Worm (Caenorhabditis elegans) whole organism, L4 larva: Measurements from ENCODE around the gene F19G12.8.
"Not testable (repeated sequence)": the region's sequence is repeated elsewhere in the genome, so short reads cannot be mapped to it uniquely, and the experiment has no call there.

Experiments
- R02D3.7 ChIP-seq: fragments of 150-350 bp; sonication (generic microtip); optimal IDR thresholded peaks from 3 replicates; lab custom pipeline; 2014; ENCODE audit warnings: missing biosample characterization, missing genetic modification characterization
- T26A8.4 ChIP-seq: fragments of 200-800 bp; sonication (Bioruptor generic); IDR thresholded peaks from 2 replicates; pipeline ENCODE4 v1.3.6; 2022; ENCODE audit warnings: missing genetic modification characterization, missing compliant biosample characterization
- ZK337.2 ChIP-seq: fragments of 200-800 bp; sonication (Bioruptor generic); IDR thresholded peaks from 2 replicates; pipeline ENCODE4 v1.3.6; 2022; ENCODE audit warnings: missing genetic modification reagents, missing genetic modification characterization, missing compliant biosample characterization
- aha-1 ChIP-seq: fragments of 150-350 bp; peaks from one replicate; lab custom pipeline; 2014; ENCODE audit warnings: missing biosample characterization, missing genetic modification characterization
- ama-1 ChIP-seq: fragments of 150-350 bp; optimal IDR thresholded peaks from 2 replicates; lab custom pipeline; 2014; ENCODE audit warnings: inconsistent platforms, mixed read lengths
- attf-4 ChIP-seq: sonication (generic microtip); optimal IDR thresholded peaks from 3 replicates; lab custom pipeline; 2017; ENCODE audit warnings: missing biosample characterization, missing genetic modification characterization
- ceh-32 ChIP-seq: sonication (generic microtip); optimal IDR thresholded peaks from 2 replicates; lab custom pipeline; 2016; ENCODE audit warnings: mild to moderate bottlenecking, missing genetic modification characterization, missing compliant biosample characterization; ENCODE audit not compliant: poor library complexity
- ceh-62 ChIP-seq: sonication (generic microtip); optimal IDR thresholded peaks from 2 replicates; lab custom pipeline; 2017; ENCODE audit warnings: missing biosample characterization, missing genetic modification characterization
- ctbp-1 ChIP-seq: fragments of 200-800 bp; sonication (Bioruptor generic); IDR thresholded peaks from 2 replicates; pipeline ENCODE4 v1.3.6; 2022; ENCODE audit warnings: missing genetic modification reagents, missing genetic modification characterization, missing compliant biosample characterization
- daf-12 ChIP-seq: fragments of 150-350 bp; optimal IDR thresholded peaks from 2 replicates; lab custom pipeline; 2014; ENCODE audit warnings: missing biosample characterization, missing genetic modification reagents, missing genetic modification characterization
- daf-16 ChIP-seq, 3 experiments: sonication (generic microtip); optimal IDR thresholded peaks; 2 replicates each; lab custom pipeline; 2016 to 2017; ENCODE audit warnings: missing genetic modification characterization in 3 of 3, missing genetic modification reagents in 3 of 3, mild to moderate bottlenecking in 2 of 3, missing compliant biosample characterization in 2 of 3, missing biosample characterization in 1 of 3, moderate library complexity in 1 of 3
- dmd-6 ChIP-seq: fragments of 200-800 bp; sonication (Bioruptor generic); IDR thresholded peaks from 2 replicates; pipeline ENCODE4 v1.3.6; 2022; ENCODE audit warnings: missing genetic modification reagents, missing genetic modification characterization, missing compliant biosample characterization
- dve-1 ChIP-seq: sonication (generic microtip); optimal IDR thresholded peaks from 2 replicates; lab custom pipeline; 2017; ENCODE audit warnings: antibody characterized with exemption, mild to moderate bottlenecking, missing genetic modification characterization, missing compliant biosample characterization; ENCODE audit not compliant: insufficient read depth
- hif-1 ChIP-seq, 2 experiments: sonication (generic microtip); optimal IDR thresholded peaks; 2 replicates each; lab custom pipeline; 2016 to 2017; ENCODE audit warnings: missing compliant biosample characterization in 2 of 2, missing genetic modification characterization in 2 of 2, missing genetic modification reagents in 2 of 2, missing genotype in 2 of 2, mild to moderate bottlenecking in 1 of 2
- hlh-11 ChIP-seq: fragments of 200-800 bp; sonication (Bioruptor generic); optimal IDR thresholded peaks from 2 replicates; lab custom pipeline; 2018; ENCODE audit warnings: mild to moderate bottlenecking, missing genetic modification characterization, missing compliant biosample characterization
- hlh-30 ChIP-seq: sonication (generic microtip); optimal IDR thresholded peaks from 2 replicates; lab custom pipeline; 2017; ENCODE audit warnings: antibody characterized with exemption, mild to moderate bottlenecking, missing genetic modification characterization, missing compliant biosample characterization; ENCODE audit not compliant: insufficient read depth
- hmg-1.1 ChIP-seq: fragments of 200-800 bp; sonication (Bioruptor generic); IDR thresholded peaks from 2 replicates; pipeline ENCODE4 v1.3.6; 2022; ENCODE audit warnings: missing genetic modification reagents, missing genetic modification characterization, missing compliant biosample characterization
- lin-13 ChIP-seq: fragments of 150-350 bp; optimal IDR thresholded peaks from 2 replicates; lab custom pipeline; 2014; ENCODE audit warnings: missing biosample characterization, missing genetic modification reagents, missing genetic modification characterization
- lin-38 ChIP-seq: fragments of 200-800 bp; sonication (Bioruptor generic); IDR thresholded peaks from 2 replicates; pipeline ENCODE4 v1.3.6; 2022; ENCODE audit warnings: missing genetic modification reagents, missing genetic modification characterization, missing compliant biosample characterization
- mxl-2 ChIP-seq: fragments of 200-800 bp; sonication (Bioruptor generic); conservative IDR thresholded peaks from 2 replicates; pipeline ENCODE4 v1.3.6; 2022; ENCODE audit warnings: missing genetic modification reagents, missing genetic modification characterization, missing compliant biosample characterization
- mxl-3 ChIP-seq: fragments of 200-800 bp; sonication (Bioruptor generic); optimal IDR thresholded peaks from 2 replicates; lab custom pipeline; 2018; ENCODE audit warnings: mild to moderate bottlenecking, missing genetic modification characterization, missing compliant biosample characterization
- nhr-28 ChIP-seq: fragments of 150-350 bp; optimal IDR thresholded peaks from 2 replicates; lab custom pipeline; 2014; ENCODE audit warnings: missing biosample characterization, missing genetic modification characterization
- nhr-6 ChIP-seq: fragments of 150-350 bp; optimal IDR thresholded peaks from 2 replicates; lab custom pipeline; 2014; ENCODE audit warnings: missing biosample characterization, missing genetic modification characterization
- pqm-1 ChIP-seq: sonication (generic microtip); optimal IDR thresholded peaks from 2 replicates; lab custom pipeline; 2017; ENCODE audit warnings: missing biosample characterization, missing genetic modification characterization
- rbr-2 ChIP-seq: sonication (generic microtip); optimal IDR thresholded peaks from 2 replicates; lab custom pipeline; 2016; ENCODE audit warnings: missing genotype, missing genetic modification characterization, missing compliant biosample characterization
- sdz-12 ChIP-seq: fragments of 200-800 bp; sonication (Bioruptor generic); optimal IDR thresholded peaks from 2 replicates; lab custom pipeline; 2018; ENCODE audit warnings: mild to moderate bottlenecking, missing genetic modification characterization, missing compliant biosample characterization
- tra-1 ChIP-seq: fragments of 200-800 bp; sonication (Bioruptor generic); IDR thresholded peaks from 2 replicates; pipeline ENCODE4 v1.3.6; 2022; ENCODE audit warnings: missing genetic modification reagents, missing genetic modification characterization, missing compliant biosample characterization
- unc-62 ChIP-seq, 3 experiments: fragments of 150-350 bp in 1 of 3; sonication (generic microtip); optimal IDR thresholded peaks in 2 of 3; peaks in 1 of 3; 1 replicate in 1 of 3; 2 replicates in 2 of 3; lab custom pipeline; 2014 to 2017; ENCODE audit warnings: missing biosample characterization in 3 of 3, missing genetic modification characterization in 3 of 3, missing genetic modification reagents in 3 of 3, missing genotype in 1 of 3
- vab-7 ChIP-seq: fragments of 200-800 bp; sonication (Bioruptor generic); IDR thresholded peaks from 2 replicates; pipeline ENCODE4 v1.3.6; 2022; ENCODE audit warnings: missing genetic modification reagents, missing genetic modification characterization, missing compliant biosample characterization
- zag-1 ChIP-seq: fragments of 150-350 bp; optimal IDR thresholded peaks from 2 replicates; lab custom pipeline; 2014; ENCODE audit warnings: missing biosample characterization, missing genetic modification characterization
- zip-2 ChIP-seq: fragments of 150-350 bp; optimal IDR thresholded peaks from 2 replicates; lab custom pipeline; 2014; ENCODE audit warnings: missing biosample characterization, missing genetic modification characterization

Gene F19G12.8

ce11 chrX:1403444-1403843, 13.7 kb upstream of the F19G12.8 start, which contains the start of gene ZK402.2:
Gene ZK402.2 (plus strand): TSS chrX:1403744.
- TF ChIP-seq vab-7; hif-1 (tag; optimal IDR thresholded peaks at IDR 0.05; lab: Kevin White, UChicago); hmg-1.1 (GFP tag; lab: Robert Waterston, UW): not testable (repeated sequence)

ce11 chrX:1403971-1404370, 13.1 kb upstream of the F19G12.8 start, which contains the start of gene ZK402.1:
Gene ZK402.1 (plus strand): TSS chrX:1404271.
- not testable (repeated sequence) for TF ChIP-seq zag-1 (tag; lab: Kevin White, UChicago); attf-4; ctbp-1 (GFP tag; lab: Robert Waterston, UW)
- TF ChIP-seq, all 104 proteins: peak for 0; not testable (repeated sequence) for 104

- no peak for TF ChIP-seq mxl-2
- no peak for TF ChIP-seq ama-1
- TF ChIP-seq rbr-2, result no peak
- peak; percentile 91 for TF ChIP-seq aha-1 (tag; lab: Kevin White, UChicago)
Observed at ce11 chrX:1409224-1409623, 7.9 kb upstream of the F19G12.8 start.

- TF ChIP-seq lin-13 (GFP tag; lab: Kevin White, UChicago), result no peak
- no peak for TF ChIP-seq zip-2 (tag; lab: Kevin White, UChicago)
- TF ChIP-seq, all 104 proteins: peak for 0
Observed at ce11 chrX:1410552-1410951, 6.6 kb upstream of the F19G12.8 start, which contains the start of gene abu-2. Gene abu-2 (minus strand): TSS chrX:1410652.

- TF ChIP-seq unc-62 (GFP tag; optimal IDR thresholded peaks at IDR 0.05 in 1 of 2; lab: Kevin White, UChicago), result peak in 1 of 2 experiments; percentile 38
- TF ChIP-seq unc-62 (tag; optimal IDR thresholded peaks at IDR 0.05; lab: Kevin White, UChicago), result no peak
- no peak for TF ChIP-seq mxl-2
Observed at ce11 chrX:1412844-1413243, 4.3 kb upstream of the F19G12.8 start, which contains the start of gene srh-19. Gene srh-19 (plus strand): TSS chrX:1413144.

ce11 chrX:1419163-1419696, 2.1 kb downstream of the F19G12.8 start, which contains the start of gene F19G12.9:
Gene F19G12.9 (plus strand): TSS chrX:1419213.
- TF ChIP-seq lin-38 (GFP tag; lab: Robert Waterston, UW) (peak; percentile 89), daf-12 (tag; lab: Kevin White, UChicago) (no peak)

ce11 chrX:1420524-1420923, 3.4 kb downstream of the F19G12.8 start:
- no peak for TF ChIP-seq sdz-12 (GFP tag; lab: Kevin White, UChicago)
- no peak for TF ChIP-seq daf-16 (GFP tag; optimal IDR thresholded peaks at IDR 0.05; lab: Kevin White, UChicago)
- peak; percentile 3 for TF ChIP-seq daf-16 (tag; optimal IDR thresholded peaks at IDR 0.05; lab: Kevin White, UChicago)
- TF ChIP-seq mxl-2, result no peak
- no peak for TF ChIP-seq nhr-6 (tag; lab: Kevin White, UChicago)
- TF ChIP-seq ceh-62, result no peak
- TF ChIP-seq R02D3.7 (tag; lab: Kevin White, UChicago), result no peak
- TF ChIP-seq zip-2 (tag; lab: Kevin White, UChicago), result no peak
- no peak for TF ChIP-seq daf-12 (tag; lab: Kevin White, UChicago)
- peak; percentile 55 for TF ChIP-seq lin-38 (GFP tag; lab: Robert Waterston, UW)
- no peak for TF ChIP-seq pqm-1 (tag; lab: Kevin White, UChicago)
- no peak for TF ChIP-seq ceh-32 (tag; lab: Kevin White, UChicago)
- TF ChIP-seq dve-1 (tag; lab: Kevin White, UChicago), result peak; percentile 28
- no peak for TF ChIP-seq ZK337.2 (GFP tag; lab: Robert Waterston, UW)
- TF ChIP-seq T26A8.4 (GFP tag; lab: Robert Waterston, UW), result no peak

- 0 out of 2 replicates have a peak, but pooled peaks have one; percentile 19 for TF ChIP-seq hmg-1.1 (GFP tag; lab: Robert Waterston, UW)
- peak; percentile 50 for TF ChIP-seq dmd-6 (GFP tag; lab: Robert Waterston, UW)
- 0 out of 2 replicates have a peak, but pooled peaks have one; percentile 50 for TF ChIP-seq tra-1 (GFP tag; lab: Robert Waterston, UW)
- TF ChIP-seq lin-38 (GFP tag; lab: Robert Waterston, UW), result peak; percentile 27; the same call in 1 of the 2 replicates
- TF ChIP-seq mxl-3 (GFP tag; lab: Kevin White, UChicago), result peak; percentile 49
- TF ChIP-seq nhr-28 (tag; lab: Kevin White, UChicago), result peak; percentile 21
- TF ChIP-seq hlh-30 (tag; lab: Kevin White, UChicago), result peak; percentile 32
- TF ChIP-seq hlh-11 (tag; lab: Kevin White, UChicago), result peak; percentile 30
- TF ChIP-seq daf-16 (GFP tag; optimal IDR thresholded peaks at IDR 0.05; lab: Kevin White, UChicago), result not testable (repeated sequence)
- TF ChIP-seq daf-16 (tag; optimal IDR thresholded peaks at IDR 0.05; lab: Kevin White, UChicago), result peak; percentile 17
Observed at ce11 chrX:1422221-1422620, 5.1 kb downstream of the F19G12.8 start.
